Fruit fly (Drosophila melanogaster): ENCODE results near the gene CG3719.

Gene CG3719

DNA sequence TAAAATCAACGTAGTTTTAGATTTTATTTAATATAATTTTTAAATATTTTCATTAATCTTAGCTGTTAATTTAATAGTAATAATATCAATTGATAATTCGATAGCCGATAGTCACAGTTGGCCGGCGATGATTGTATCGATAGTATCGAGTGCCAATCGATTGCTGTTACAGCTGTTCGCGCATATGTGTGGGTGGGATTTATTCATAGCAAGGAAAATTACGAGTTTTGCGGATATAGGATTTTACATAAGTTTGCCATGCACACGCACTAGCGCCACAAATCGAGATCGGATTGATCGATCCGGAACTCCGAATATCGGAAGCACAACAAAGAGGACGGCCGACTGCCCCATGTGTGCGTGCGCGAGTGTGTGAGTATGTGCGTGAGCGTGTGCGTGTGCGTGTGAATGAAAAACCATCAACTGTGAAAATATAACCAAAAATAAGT, 38.3 kb downstream of the CG3719 start, which contains the start of gene Naa30A (continued):
- TF ChIP-seq Pdp1 (GFP tag; optimal IDR thresholded peaks at IDR 0.05) (peak in 1 of 2 experiments; percentile 51), Mes4 (GFP tag; optimal IDR thresholded peaks at IDR 0.05) (no peak), CG8765 (GFP tag; IDR thresholded peaks at IDR 0.05) (no peak), Side (GFP tag; optimal IDR thresholded peaks at IDR 0.05) (no peak), emc (GFP tag; optimal IDR thresholded peaks at IDR 0.05) (no peak), CG31441 (GFP tag; IDR thresholded peaks at IDR 0.05) (0 out of 2 replicates have a peak, but pooled peaks have one; percentile 34), CG31224 (GFP tag; IDR thresholded peaks at IDR 0.05) (no peak), ro (GFP tag; IDR thresholded peaks at IDR 0.05) (no peak), Dp (GFP tag; optimal IDR thresholded peaks at IDR 0.05) (peak; percentile 42), CTCF (GFP tag; optimal IDR thresholded peaks at IDR 0.05) (no peak), gsb (GFP tag; IDR thresholded peaks at IDR 0.05) (no peak), Dek (tag; optimal IDR thresholded peaks at IDR 0.05) (no peak), CG9932 (GFP tag; IDR thresholded peaks at IDR 0.05) (peak; percentile 22; the same call in 1 of the 2 replicates), Jarid2 (GFP tag; optimal IDR thresholded peaks at IDR 0.05) (no peak), Bdp1 (GFP tag; optimal IDR thresholded peaks at IDR 0.05) (no peak), Oaz (GFP tag; IDR thresholded peaks at IDR 0.05) (no peak), crol (GFP tag; IDR thresholded peaks at IDR 0.05) (no peak), CG3163 (GFP tag; optimal IDR thresholded peaks at IDR 0.05) (no peak), org-1 (GFP tag; optimal IDR thresholded peaks at IDR 0.05) (no peak), CG17829 (tag; optimal IDR thresholded peaks at IDR 0.05) (peak; percentile 47), cg (GFP tag; optimal IDR thresholded peaks at IDR 0.05) (peak; percentile 95), CG32772 (GFP tag; IDR thresholded peaks at IDR 0.05) (no peak), Xbp1 (GFP tag; optimal IDR thresholded peaks at IDR 0.05) (no peak), Nf-YA (GFP tag; IDR thresholded peaks at IDR 0.05) (no peak), pnt (GFP tag; optimal IDR thresholded peaks at IDR 0.05) (no peak), tap (tag; optimal IDR thresholded peaks at IDR 0.05) (no peak), Six4 (GFP tag; optimal IDR thresholded peaks at IDR 0.05) (no peak), CG32767 (GFP tag; IDR thresholded peaks at IDR 0.05) (no peak), Camta (GFP tag; optimal IDR thresholded peaks at IDR 0.05) (no peak), CG18262 (tag; optimal IDR thresholded peaks at IDR 0.05) (peak; percentile 16), gcm (GFP tag; optimal IDR thresholded peaks at IDR 0.05) (no peak), lilli (GFP tag; optimal IDR thresholded peaks at IDR 0.05) (no peak), CoRest (tag; optimal IDR thresholded peaks at IDR 0.05) (peak; percentile 11), Kr (GFP tag; optimal IDR thresholded peaks at IDR 0.05) (no peak), GATAe (GFP tag; conservative IDR thresholded peaks at IDR 0.05) (no peak), CG7987 (GFP tag; optimal IDR thresholded peaks at IDR 0.05) (no peak), NK7.1 (GFP tag; optimal IDR thresholded peaks at IDR 0.05) (no peak), Chrac-16 (GFP tag; optimal IDR thresholded peaks at IDR 0.05) (no peak), CG17359 (tag; optimal IDR thresholded peaks at IDR 0.05) (no peak), CG7271 (tag; optimal IDR thresholded peaks at IDR 0.05) (no peak), crc (GFP tag; optimal IDR thresholded peaks at IDR 0.05) (no peak), HLH4C (GFP tag; IDR thresholded peaks at IDR 0.05; ENCODE audit: partially characterized antibody) (peak; percentile 97), YL-1 (GFP tag; optimal IDR thresholded peaks at IDR 0.05) (peak; percentile 38), D (optimal IDR thresholded peaks at IDR 0.05) (no peak), D (GFP tag; optimal IDR thresholded peaks at IDR 0.05) (no peak), HLH54F (GFP tag; optimal IDR thresholded peaks at IDR 0.05) (no peak), Ada2b (GFP tag; IDR thresholded peaks at IDR 0.05) (no peak), az2 (GFP tag; optimal IDR thresholded peaks at IDR 0.05) (no peak), Elba2 (GFP tag; optimal IDR thresholded peaks at IDR 0.05) (no peak), CG16815 (GFP tag; optimal IDR thresholded peaks at IDR 0.05) (no peak), ssp (GFP tag; IDR thresholded peaks at IDR 0.05) (no peak), psq (GFP tag; optimal IDR thresholded peaks at IDR 0.05) (no peak), Deaf1 (tag; optimal IDR thresholded peaks at IDR 0.05) (peak; percentile 8), vvl (GFP tag; IDR thresholded peaks at IDR 0.05) (no peak)

All from whole organism, embryonic.